Fruit fly (Drosophila melanogaster): ENCODE results near the gene CG32263.

The CG32263 gene

dm6 chr3L:3814010-3814833 lies 3.3 kb upstream of the CG32263 start, which contains the start of gene Scsalpha1 (continued):
- TF ChIP-seq shn (GFP tag; optimal IDR thresholded peaks at IDR 0.05): no peak
- TF ChIP-seq toy (GFP tag; IDR thresholded peaks at IDR 0.05): no peak
- peak; percentile 3 for TF ChIP-seq CG7987 (GFP tag; optimal IDR thresholded peaks at IDR 0.05)
- peak; percentile 91 for TF ChIP-seq zen (tag; optimal IDR thresholded peaks at IDR 0.05)
- no peak for TF ChIP-seq ash1 (GFP tag; optimal IDR thresholded peaks at IDR 0.05)
- no peak for TF ChIP-seq her (GFP tag; optimal IDR thresholded peaks at IDR 0.05)
- TF ChIP-seq h (optimal IDR thresholded peaks at IDR 0.05): no peak
- no peak for TF ChIP-seq Tbp (GFP tag; optimal IDR thresholded peaks at IDR 0.05)
- peak; percentile 99 for TF ChIP-seq CG42726 (GFP tag; IDR thresholded peaks at IDR 0.05; ENCODE audit: partially characterized antibody)
- TF ChIP-seq CG6683 (GFP tag; optimal IDR thresholded peaks at IDR 0.05): no peak
- peak; percentile 99 for TF ChIP-seq Dref (GFP tag; IDR thresholded peaks at IDR 0.05)
- peak; percentile 47 for TF ChIP-seq CG3281 (GFP tag; optimal IDR thresholded peaks at IDR 0.05)
- no peak for TF ChIP-seq CG2199 (GFP tag; IDR thresholded peaks at IDR 0.05)
- TF ChIP-seq Gsc (GFP tag; IDR thresholded peaks at IDR 0.05): no peak
- peak; percentile 40 for TF ChIP-seq Atf-2 (GFP tag; optimal IDR thresholded peaks at IDR 0.05)
- no peak for TF ChIP-seq Ets65A (GFP tag)
- TF ChIP-seq Oli (tag; optimal IDR thresholded peaks at IDR 0.05): peak; percentile 55
- peak; percentile 7 for TF ChIP-seq caup (GFP tag; optimal IDR thresholded peaks at IDR 0.05; ENCODE audit: severe bottlenecking)
- TF ChIP-seq CG15601 (tag; optimal IDR thresholded peaks at IDR 0.05): peak; percentile 96
- TF ChIP-seq CG9727 (GFP tag; optimal IDR thresholded peaks at IDR 0.05): no peak
- TF ChIP-seq repo (GFP tag; optimal IDR thresholded peaks at IDR 0.05): no peak
- TF ChIP-seq CG11247 (GFP tag; IDR thresholded peaks at IDR 0.05): no peak
- TF ChIP-seq az2 (GFP tag; optimal IDR thresholded peaks at IDR 0.05): peak; percentile 8
- TF ChIP-seq Pdp1 (GFP tag; optimal IDR thresholded peaks at IDR 0.05): peak in 1 of 2 experiments; percentile 99
- no peak for TF ChIP-seq pho (GFP tag; optimal IDR thresholded peaks at IDR 0.05)
- no peak for TF ChIP-seq stc (GFP tag; IDR thresholded peaks at IDR 0.05)
- no peak for TF ChIP-seq CG13123 (GFP tag; optimal IDR thresholded peaks at IDR 0.05)
- TF ChIP-seq esg (GFP tag; conservative IDR thresholded peaks at IDR 0.05): 0 out of 2 replicates have a peak, but pooled peaks have one; percentile 10
- TF ChIP-seq CG12104 (GFP tag; optimal IDR thresholded peaks at IDR 0.05): no peak
- TF ChIP-seq HmgZ (tag; optimal IDR thresholded peaks at IDR 0.05): peak; percentile 63
- peak; percentile 97 for TF ChIP-seq Sry-δ (GFP tag; optimal IDR thresholded peaks at IDR 0.05)
- TF ChIP-seq Chrac-16 (GFP tag; optimal IDR thresholded peaks at IDR 0.05): no peak
- TF ChIP-seq knrl (GFP tag; IDR thresholded peaks at IDR 0.05; ENCODE audit: partially characterized antibody): peak; percentile 99
- TF ChIP-seq CG13424 (tag; optimal IDR thresholded peaks at IDR 0.05): peak; percentile 42
- peak; percentile 71; the same call in 1 of the 2 replicates for TF ChIP-seq seq (GFP tag; IDR thresholded peaks at IDR 0.05)
- no peak for TF ChIP-seq CG7786 (GFP tag; optimal IDR thresholded peaks at IDR 0.05)
- TF ChIP-seq CG4730 (GFP tag; IDR thresholded peaks at IDR 0.05): no peak
- TF ChIP-seq zf30C (GFP tag; optimal IDR thresholded peaks at IDR 0.05): no peak
- no peak for TF ChIP-seq da (GFP tag; optimal IDR thresholded peaks at IDR 0.05)
- TF ChIP-seq jing (GFP tag; optimal IDR thresholded peaks at IDR 0.05): no peak
- no peak for TF ChIP-seq p53 (GFP tag; optimal IDR thresholded peaks at IDR 0.05)
- peak; percentile 1 for TF ChIP-seq CG5180 (GFP tag; optimal IDR thresholded peaks at IDR 0.05)
- no peak for TF ChIP-seq B-H1 (GFP tag; IDR thresholded peaks at IDR 0.05)
- peak; percentile 99 for TF ChIP-seq chinmo (GFP tag; IDR thresholded peaks at IDR 0.05; ENCODE audit: partially characterized antibody)
- TF ChIP-seq CG33557 (GFP tag; optimal IDR thresholded peaks at IDR 0.05): no peak
- peak; percentile 8 for TF ChIP-seq CG8290 (GFP tag; optimal IDR thresholded peaks at IDR 0.05)
- TF ChIP-seq CG8290 (tag; optimal IDR thresholded peaks at IDR 0.05): peak in 1 of 2 experiments; percentile 71
- peak; percentile 20 for TF ChIP-seq HHEX (GFP tag; optimal IDR thresholded peaks at IDR 0.05)
- TF ChIP-seq pnt (GFP tag; optimal IDR thresholded peaks at IDR 0.05): no peak
- peak; percentile 45 for TF ChIP-seq Fer1 (GFP tag; optimal IDR thresholded peaks at IDR 0.05)

Data from whole organism, embryonic.